Fruit fly (Drosophila melanogaster) whole organism, adult: ENCODE measurements around the gene p.

ENCODE experiments used
- CG14711 ChIP-seq: fragments of 200-800 bp; sonication (Bioruptor generic); optimal IDR thresholded peaks from 2 replicates; lab custom pipeline; 2018; ENCODE audit warnings: missing biosample characterization, mild to moderate bottlenecking, missing genetic modification characterization, moderate library complexity
- CG1620 ChIP-seq: fragments of 200-800 bp; sonication (Bioruptor generic); optimal IDR thresholded peaks from 2 replicates; lab custom pipeline; 2016; ENCODE audit warnings: missing biosample characterization, missing genetic modification characterization
- CG5204 ChIP-seq: fragments of 200-800 bp; sonication (Bioruptor generic); optimal IDR thresholded peaks from 2 replicates; lab custom pipeline; 2016; ENCODE audit warnings: missing biosample characterization, missing genetic modification characterization
- CG7045 ChIP-seq: fragments of 200-800 bp; sonication (Bioruptor generic); optimal IDR thresholded peaks from 2 replicates; lab custom pipeline; 2017; ENCODE audit warnings: missing biosample characterization, mild to moderate bottlenecking, missing genetic modification characterization
- CG7101 ChIP-seq: fragments of 200-800 bp; sonication (Bioruptor generic); optimal IDR thresholded peaks from 2 replicates; lab custom pipeline; 2018; ENCODE audit warnings: missing biosample characterization, mild to moderate bottlenecking, missing genetic modification characterization, moderate library complexity
- Clk ChIP-seq: fragments of 200-800 bp; sonication (Bioruptor generic); optimal IDR thresholded peaks from 2 replicates; lab custom pipeline; 2017; ENCODE audit warnings: missing biosample characterization, missing genetic modification characterization
- Hr96 ChIP-seq: fragments of 200-800 bp; sonication (Bioruptor generic); optimal IDR thresholded peaks from 2 replicates; lab custom pipeline; 2016; ENCODE audit warnings: missing biosample characterization, missing genetic modification characterization
- Mnt ChIP-seq: fragments of 200-800 bp; sonication (Bioruptor generic); optimal IDR thresholded peaks from 2 replicates; lab custom pipeline; 2016; ENCODE audit warnings: missing biosample characterization, mild to moderate bottlenecking, missing genetic modification characterization
- cnc ChIP-seq, 2 experiments: fragments of >200 bp; optimal IDR thresholded peaks; 2 replicates each; lab custom pipeline; 2017
- kay ChIP-seq: fragments of 200-800 bp; sonication (Bioruptor generic); peaks from one replicate; lab custom pipeline; 2016; ENCODE audit warnings: missing biosample characterization, missing genetic modification characterization, borderline replicate concordance
- ovo ChIP-seq: fragments of 200-800 bp; sonication (Bioruptor generic); optimal IDR thresholded peaks from 2 replicates; lab custom pipeline; 2016; ENCODE audit warnings: missing biosample characterization, missing genetic modification characterization
- toe ChIP-seq: fragments of 200-800 bp; sonication (Bioruptor generic); optimal IDR thresholded peaks from 2 replicates; lab custom pipeline; 2016; ENCODE audit warnings: missing biosample characterization, missing genetic modification characterization

DNA sequence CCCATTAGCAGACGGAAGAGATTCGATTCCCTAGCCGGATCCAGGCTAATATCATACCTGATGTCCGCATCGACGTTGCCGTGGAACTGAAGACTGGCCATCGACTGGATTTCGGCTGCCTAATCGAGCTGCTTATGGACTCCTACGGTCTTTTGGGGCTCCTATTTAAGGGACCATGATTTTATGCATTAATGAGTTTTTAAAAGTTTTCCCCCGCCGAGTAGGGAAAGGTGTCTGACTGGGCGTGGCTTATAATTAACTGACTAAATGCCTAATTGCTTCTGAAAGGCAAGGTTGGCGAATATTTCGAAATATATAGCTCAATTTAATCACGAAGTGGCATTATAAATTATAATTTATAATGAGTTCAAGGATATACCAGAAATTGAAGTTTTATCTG lies 34.7 kb downstream of the p start, which contains the start of gene Or85e:
- TF ChIP-seq CG5204 (no peak), Hr96 (GFP tag; lab: Kevin White, UChicago) (no peak), toe (no peak), CG14711 (tag; lab: Kevin White, UChicago) (no peak), ovo (GFP tag; lab: Kevin White, UChicago) (no peak), Mnt (no peak), CG1620 (GFP tag; lab: Kevin White, UChicago) (no peak), kay (no peak), CG7045 (no peak), cnc (optimal IDR thresholded peaks at IDR 0.05; lab: Kevin White, UChicago) (no peak), Clk (no peak), CG7101 (tag; lab: Kevin White, UChicago) (no peak)
